Fruit fly (Drosophila melanogaster) whole organism, embryonic: ENCODE measurements around the gene CG32713.

Source experiments
- Adf1 ChIP-seq: fragments of 200-800 bp; sonication (Bioruptor generic); IDR thresholded peaks from 2 replicates; pipeline ENCODE4 v1.3.6; 2022; ENCODE audit warnings: missing biosample characterization, missing genetic modification characterization
- Awh ChIP-seq: fragments of 200-800 bp; sonication (Bioruptor generic); IDR thresholded peaks from 2 replicates; pipeline ENCODE4, ENCODE4 v1.3.6; 2022; ENCODE audit warnings: missing biosample characterization, missing genetic modification characterization
- B-H1 ChIP-seq: fragments of 200-800 bp; sonication (Bioruptor generic); IDR thresholded peaks from 3 replicates; pipeline ENCODE4 v1.3.6; 2022; ENCODE audit warnings: missing biosample characterization, missing genetic modification characterization
- CG10274 ChIP-seq: fragments of 200-800 bp; sonication (Bioruptor generic); optimal IDR thresholded peaks from 3 replicates; lab custom pipeline; 2017; ENCODE audit warnings: missing biosample characterization, mild to moderate bottlenecking, missing genetic modification characterization
- CG10543 ChIP-seq: fragments of 200-800 bp; sonication (Bioruptor generic); optimal IDR thresholded peaks from 3 replicates; lab custom pipeline; 2017; ENCODE audit warnings: missing biosample characterization, mild to moderate bottlenecking, missing genetic modification characterization, moderate library complexity
- CG12071 ChIP-seq: fragments of 200-800 bp; sonication (Bioruptor generic); optimal IDR thresholded peaks from 3 replicates; lab custom pipeline; 2018; ENCODE audit warnings: missing biosample characterization, mild to moderate bottlenecking, missing genetic modification characterization
- CG14050 ChIP-seq: fragments of 200-800 bp; sonication (Bioruptor generic); IDR thresholded peaks from 3 replicates; pipeline ENCODE4 v1.3.6; 2022; ENCODE audit warnings: missing biosample characterization, missing genetic modification characterization
- CG14667 ChIP-seq: fragments of 200-800 bp; sonication (Bioruptor generic); IDR thresholded peaks from 2 replicates; pipeline ENCODE4 v1.3.6; 2022; ENCODE audit warnings: missing biosample characterization, missing genetic modification characterization
- CG1647 ChIP-seq: fragments of 200-800 bp; sonication (Bioruptor generic); optimal IDR thresholded peaks from 3 replicates; lab custom pipeline; 2016; ENCODE audit warnings: missing biosample characterization, missing genetic modification characterization
- CG17568 ChIP-seq: fragments of 200-800 bp; sonication (Bioruptor generic); optimal IDR thresholded peaks from 2 replicates; lab custom pipeline; 2018; ENCODE audit warnings: missing biosample characterization, mild to moderate bottlenecking, missing genetic modification characterization, moderate library complexity
- CG17829 ChIP-seq: fragments of 200-800 bp; optimal IDR thresholded peaks from 2 replicates; lab custom pipeline; 2019; ENCODE audit warnings: missing biosample characterization, mild to moderate bottlenecking, missing genetic modification characterization, moderate library complexity
- CG17912 ChIP-seq: fragments of 200-800 bp; sonication (Bioruptor generic); optimal IDR thresholded peaks from 2 replicates; lab custom pipeline; 2018; ENCODE audit warnings: missing biosample characterization, mild to moderate bottlenecking, missing genetic modification characterization
- CG18764 ChIP-seq: fragments of 200-800 bp; sonication (Bioruptor generic); optimal IDR thresholded peaks from 3 replicates; lab custom pipeline; 2016; ENCODE audit warnings: missing biosample characterization, missing genetic modification characterization
- CG2678 ChIP-seq: fragments of 200-800 bp; sonication (Bioruptor generic); optimal IDR thresholded peaks from 3 replicates; lab custom pipeline; 2019; ENCODE audit warnings: missing biosample characterization, mild to moderate bottlenecking, missing genetic modification characterization, moderate library complexity
- CG2889 ChIP-seq: fragments of 200-800 bp; sonication (Bioruptor generic); IDR thresholded peaks from 3 replicates; pipeline ENCODE4 v1.3.6; 2022; ENCODE audit warnings: missing biosample characterization, missing genetic modification characterization
- CG5953 ChIP-seq: fragments of 200-800 bp; sonication (Bioruptor generic); IDR thresholded peaks from 2 replicates; pipeline ENCODE4 v1.3.6; 2022; ENCODE audit warnings: missing biosample characterization, missing genetic modification characterization
- CG6765 ChIP-seq: fragments of 200-800 bp; sonication (Bioruptor generic); optimal IDR thresholded peaks from 3 replicates; lab custom pipeline; 2017; ENCODE audit warnings: missing biosample characterization, mild to moderate bottlenecking, missing genetic modification characterization
- CG9727 ChIP-seq: fragments of 200-800 bp; sonication (Bioruptor generic); optimal IDR thresholded peaks from 3 replicates; lab custom pipeline; 2017; ENCODE audit warnings: missing biosample characterization, mild to moderate bottlenecking, missing genetic modification characterization
- CkIIα-i1 ChIP-seq: fragments of 200-800 bp; sonication (Bioruptor generic); IDR thresholded peaks from 2 replicates; pipeline ENCODE4 v1.3.6; 2022; ENCODE audit warnings: missing biosample characterization, missing genetic modification characterization
- Doc3 ChIP-seq: fragments of 200-800 bp; sonication (Bioruptor generic); IDR thresholded peaks from 3 replicates; pipeline ENCODE4 v1.3.6; 2022; ENCODE audit warnings: missing biosample characterization, missing genetic modification characterization; ENCODE audit not compliant: partially characterized antibody
- Fer2 ChIP-seq: fragments of 200-800 bp; sonication (Bioruptor generic); optimal IDR thresholded peaks from 2 replicates; lab custom pipeline; 2018; ENCODE audit warnings: missing biosample characterization, mild to moderate bottlenecking, missing genetic modification characterization, moderate library complexity
- GATAe ChIP-seq: fragments of 200-800 bp; sonication (Bioruptor generic); conservative IDR thresholded peaks from 2 replicates; pipeline ENCODE4 v1.3.6; 2022; ENCODE audit warnings: missing biosample characterization, missing genetic modification characterization
- HLHmδ ChIP-seq: fragments of 200-800 bp; sonication (Bioruptor generic); optimal IDR thresholded peaks from 2 replicates; lab custom pipeline; 2018; ENCODE audit warnings: missing biosample characterization, mild to moderate bottlenecking, missing genetic modification characterization, moderate library complexity
- HmgZ ChIP-seq: fragments of 200-800 bp; sonication (Bioruptor generic); optimal IDR thresholded peaks from 2 replicates; lab custom pipeline; 2018; ENCODE audit warnings: missing biosample characterization, mild to moderate bottlenecking, missing genetic modification characterization
- Nf-YC ChIP-seq: fragments of 200-800 bp; optimal IDR thresholded peaks from 3 replicates; lab custom pipeline; 2019; ENCODE audit warnings: missing biosample characterization, mild to moderate bottlenecking, missing genetic modification characterization, moderate library complexity
- NfI ChIP-seq: fragments of 200-800 bp; sonication (Bioruptor generic); optimal IDR thresholded peaks from 3 replicates; lab custom pipeline; 2018; ENCODE audit warnings: missing biosample characterization, mild to moderate bottlenecking, missing genetic modification characterization, moderate library complexity
- PHDP ChIP-seq: fragments of 200-800 bp; sonication (Bioruptor generic); optimal IDR thresholded peaks from 3 replicates; lab custom pipeline; 2018; ENCODE audit warnings: missing biosample characterization, mild to moderate bottlenecking, missing genetic modification characterization, moderate library complexity
- Sry-β ChIP-seq: fragments of 200-800 bp; sonication (Bioruptor generic); optimal IDR thresholded peaks from 2 replicates; lab custom pipeline; 2018; ENCODE audit warnings: missing biosample characterization, mild to moderate bottlenecking, missing genetic modification characterization, moderate library complexity
- Trl ChIP-seq, 3 experiments: fragments of >200 bp in 2 of 3; fragments of 200-800 bp in 1 of 3; sonication (Bioruptor generic) in 1 of 3; optimal IDR thresholded peaks; 2 replicates in 1 of 3; 3 replicates in 2 of 3; lab custom pipeline; 2016 to 2017; ENCODE audit warnings: missing biosample characterization in 1 of 3, missing genetic modification characterization in 1 of 3
- btn ChIP-seq: fragments of 200-800 bp; sonication (Bioruptor generic); optimal IDR thresholded peaks from 2 replicates; lab custom pipeline; 2016; ENCODE audit warnings: missing biosample characterization, missing genetic modification characterization
- chif ChIP-seq, 2 experiments: fragments of 200-800 bp; sonication (Bioruptor generic); optimal IDR thresholded peaks; 3 replicates each; lab custom pipeline; 2016; ENCODE audit warnings: missing biosample characterization in 2 of 2, missing genetic modification characterization in 2 of 2
- ci ChIP-seq: fragments of 200-800 bp; sonication (Bioruptor generic); IDR thresholded peaks from 3 replicates; pipeline ENCODE4 v1.3.6; 2022; ENCODE audit warnings: missing biosample characterization, missing genetic modification characterization
- eyg ChIP-seq: fragments of 200-800 bp; sonication (Bioruptor generic); optimal IDR thresholded peaks from 3 replicates; lab custom pipeline; 2016; ENCODE audit warnings: missing biosample characterization, missing genetic modification characterization
- fd64A ChIP-seq: fragments of 200-800 bp; sonication (Bioruptor generic); optimal IDR thresholded peaks from 3 replicates; lab custom pipeline; 2018; ENCODE audit warnings: missing biosample characterization, mild to moderate bottlenecking, missing genetic modification characterization
- fd96Cb ChIP-seq: fragments of 200-800 bp; sonication (Bioruptor generic); optimal IDR thresholded peaks from 2 replicates; lab custom pipeline; 2018; ENCODE audit warnings: missing biosample characterization, mild to moderate bottlenecking, missing genetic modification characterization, moderate library complexity
- kay ChIP-seq: fragments of 200-800 bp; sonication (Bioruptor generic); optimal IDR thresholded peaks from 2 replicates; lab custom pipeline; 2016; ENCODE audit warnings: missing biosample characterization, missing genetic modification characterization
- oc ChIP-seq: fragments of 200-800 bp; sonication (Bioruptor generic); optimal IDR thresholded peaks from 2 replicates; lab custom pipeline; 2018; ENCODE audit warnings: missing biosample characterization, mild to moderate bottlenecking, missing genetic modification characterization, moderate library complexity
- onecut ChIP-seq: fragments of 200-800 bp; sonication (Bioruptor generic); IDR thresholded peaks from 2 replicates; pipeline ENCODE4 v1.3.6; 2022; ENCODE audit warnings: missing biosample characterization, missing genetic modification characterization
- peb ChIP-seq: fragments of 200-800 bp; sonication (Bioruptor generic); IDR thresholded peaks from 2 replicates; pipeline ENCODE4 v1.3.6; 2022; ENCODE audit warnings: missing biosample characterization, missing genetic modification characterization
- pnt ChIP-seq: fragments of 200-800 bp; sonication (Bioruptor generic); optimal IDR thresholded peaks from 3 replicates; lab custom pipeline; 2016; ENCODE audit warnings: missing biosample characterization, missing genetic modification characterization
- rib ChIP-seq: fragments of 200-800 bp; sonication (Bioruptor generic); IDR thresholded peaks from 2 replicates; pipeline ENCODE4 v1.3.6; 2022; ENCODE audit warnings: missing biosample characterization, missing genetic modification characterization
- run ChIP-seq: fragments of 200-800 bp; sonication (Bioruptor generic); optimal IDR thresholded peaks from 3 replicates; lab custom pipeline; 2018; ENCODE audit warnings: missing biosample characterization, mild to moderate bottlenecking, missing genetic modification characterization
- sc ChIP-seq, 3 experiments: fragments of >200 bp in 2 of 3; fragments of 200-800 bp in 1 of 3; sonication (Bioruptor generic) in 1 of 3; optimal IDR thresholded peaks; 2 replicates in 2 of 3; 3 replicates in 1 of 3; lab custom pipeline; 2017; ENCODE audit warnings: mild to moderate bottlenecking in 1 of 3, missing biosample characterization in 1 of 3, missing genetic modification characterization in 1 of 3, missing genetic modification reagents in 1 of 3
- sd ChIP-seq: fragments of 200-800 bp; sonication (Bioruptor generic); optimal IDR thresholded peaks from 3 replicates; lab custom pipeline; 2018; ENCODE audit warnings: missing biosample characterization, mild to moderate bottlenecking, missing genetic modification characterization, moderate library complexity
- sqz ChIP-seq: fragments of 200-800 bp; sonication (Bioruptor generic); optimal IDR thresholded peaks from 3 replicates; lab custom pipeline; 2018; ENCODE audit warnings: missing biosample characterization, mild to moderate bottlenecking, missing genetic modification characterization
- ssp ChIP-seq: fragments of 200-800 bp; sonication (Bioruptor generic); IDR thresholded peaks from 2 replicates; pipeline ENCODE4 v1.3.6; 2022; ENCODE audit warnings: missing biosample characterization, missing genetic modification characterization
- toy ChIP-seq: fragments of 200-800 bp; sonication (Bioruptor generic); IDR thresholded peaks from 2 replicates; pipeline ENCODE4 v1.3.6; 2022; ENCODE audit warnings: missing biosample characterization, missing genetic modification characterization
- trem ChIP-seq: fragments of 200-800 bp; optimal IDR thresholded peaks from 3 replicates; lab custom pipeline; 2019; ENCODE audit warnings: missing biosample characterization, mild to moderate bottlenecking, missing genetic modification characterization, moderate library complexity
- vnd ChIP-seq: fragments of 200-800 bp; sonication (Bioruptor generic); IDR thresholded peaks from 3 replicates; pipeline ENCODE4 v1.3.6; 2022; ENCODE audit warnings: missing biosample characterization, missing genetic modification characterization; ENCODE audit not compliant: partially characterized antibody
- wdn ChIP-seq: fragments of 200-800 bp; sonication (Bioruptor generic); IDR thresholded peaks from 2 replicates; pipeline ENCODE4 v1.3.6; 2022; ENCODE audit warnings: missing biosample characterization, missing genetic modification characterization
- zen ChIP-seq: fragments of 200-800 bp; sonication (Bioruptor generic); optimal IDR thresholded peaks from 3 replicates; lab custom pipeline; 2018; ENCODE audit warnings: missing biosample characterization, mild to moderate bottlenecking, missing genetic modification characterization, moderate library complexity

Gene CG32713

DNA sequence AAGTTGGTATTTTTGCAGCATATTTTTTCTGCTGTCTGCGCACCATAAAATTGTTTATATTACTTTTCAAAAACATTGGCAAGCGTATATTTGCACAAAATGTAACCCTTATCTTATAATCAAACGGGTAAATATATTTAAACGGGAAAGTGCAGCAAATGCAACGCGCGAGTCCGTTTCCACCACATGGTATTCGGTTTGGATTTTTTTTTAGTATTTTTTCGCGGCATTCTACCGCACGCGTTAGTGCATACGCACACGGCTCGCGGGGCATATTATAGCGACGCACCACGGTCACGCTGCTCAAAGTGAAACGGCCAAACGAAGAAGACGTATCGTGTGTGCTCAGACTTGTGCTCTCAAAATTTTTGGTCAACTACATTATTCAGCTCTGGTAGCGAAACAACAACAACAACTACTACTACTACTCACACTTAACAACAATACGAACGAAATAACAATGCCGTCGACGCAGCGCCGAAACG is 48.4 kb downstream of the CG32713 start, which contains the start of gene Trf2 (continued):
- TF ChIP-seq fd64A (GFP tag; lab: Kevin White, UChicago) (no peak), Doc3 (no peak), ci (GFP tag; lab: Robert Waterston, UW) (peak; percentile 68), wdn (GFP tag; lab: Robert Waterston, UW) (no peak), CkIIα-i1 (GFP tag; lab: Robert Waterston, UW) (no peak), CG2889 (GFP tag; lab: Robert Waterston, UW) (no peak), btn (no peak), kay (GFP tag; lab: Kevin White, UChicago) (no peak), PHDP (tag; lab: Kevin White, UChicago) (no peak), HmgZ (peak; percentile 21), CG9727 (GFP tag; lab: Kevin White, UChicago) (no peak), oc (tag; lab: Kevin White, UChicago) (no peak), CG14050 (GFP tag; lab: Robert Waterston, UW) (no peak), trem (tag; lab: Kevin White, UChicago) (no peak), HLHmδ (GFP tag; lab: Kevin White, UChicago) (peak; percentile 81), vnd (no peak), rib (GFP tag; lab: Robert Waterston, UW) (peak; percentile 36; the same call in 1 of the 2 replicates), eyg (no peak), NfI (no peak), Trl (optimal IDR thresholded peaks at IDR 0.05; lab: Kevin White, UChicago) (no peak), Trl (GFP tag; optimal IDR thresholded peaks at IDR 0.05; lab: Kevin White, UChicago) (peak; percentile 9), run (tag; lab: Kevin White, UChicago) (no peak), GATAe (no peak), zen (no peak), Fer2 (tag; lab: Kevin White, UChicago) (no peak), CG12071 (no peak), Awh (no peak), fd96Cb (tag; lab: Kevin White, UChicago) (no peak), CG5953 (GFP tag; lab: Robert Waterston, UW) (no peak), pnt (GFP tag; lab: Kevin White, UChicago) (no peak), CG17912 (GFP tag; lab: Kevin White, UChicago) (no peak), CG10274 (GFP tag; lab: Kevin White, UChicago) (no peak), sqz (GFP tag; lab: Kevin White, UChicago) (no peak), onecut (GFP tag; lab: Robert Waterston, UW) (no peak), peb (GFP tag; lab: Robert Waterston, UW) (no peak), CG10543 (peak; percentile 11), CG18764 (GFP tag; lab: Kevin White, UChicago) (no peak), B-H1 (GFP tag; lab: Robert Waterston, UW) (no peak), Sry-β (GFP tag; lab: Kevin White, UChicago) (no peak), CG6765 (no peak), toy (GFP tag; lab: Robert Waterston, UW) (no peak), CG14667 (GFP tag; lab: Robert Waterston, UW) (no peak), sc (optimal IDR thresholded peaks at IDR 0.05; lab: Kevin White, UChicago) (no peak), sc (GFP tag; optimal IDR thresholded peaks at IDR 0.05; lab: Kevin White, UChicago) (no peak), Nf-YC (tag; lab: Kevin White, UChicago) (no peak), chif (GFP tag; optimal IDR thresholded peaks at IDR 0.05; lab: Kevin White, UChicago) (no peak), CG17568 (GFP tag; lab: Kevin White, UChicago) (no peak), CG17829 (tag; lab: Kevin White, UChicago) (no peak), CG1647 (GFP tag; lab: Kevin White, UChicago) (no peak), ssp (GFP tag; lab: Robert Waterston, UW) (no peak), sd (no peak), Adf1 (no peak), CG2678 (tag; lab: Kevin White, UChicago) (no peak)
